Fruit fly (Drosophila melanogaster) whole organism, embryonic: Measurements from ENCODE around the gene Snx6.

Experiments
- BEAF-32 ChIP-seq: fragments of 200-800 bp; sonication (Bioruptor generic); optimal IDR thresholded peaks from 3 replicates; lab custom pipeline; 2017; ENCODE audit warnings: missing biosample characterization, missing genetic modification characterization, mild to moderate bottlenecking, moderate library complexity, missing genetic modification reagents
- Blimp-1 ChIP-seq: fragments of 200-800 bp; sonication (Bioruptor generic); optimal IDR thresholded peaks from 3 replicates; lab custom pipeline; 2018; ENCODE audit warnings: missing biosample characterization, missing genetic modification characterization, mild to moderate bottlenecking, moderate library complexity, missing genetic modification reagents
- CG10267 ChIP-seq: fragments of 200-800 bp; sonication (Bioruptor generic); optimal IDR thresholded peaks from 2 replicates; lab custom pipeline; 2018; ENCODE audit warnings: missing biosample characterization, mild to moderate bottlenecking, missing genetic modification characterization, moderate library complexity
- CG10979 ChIP-seq: fragments of 200-800 bp; sonication (Bioruptor generic); optimal IDR thresholded peaks from 2 replicates; lab custom pipeline; 2018; ENCODE audit warnings: missing biosample characterization, mild to moderate bottlenecking, missing genetic modification characterization, moderate library complexity
- CG13287 ChIP-seq: fragments of 200-800 bp; sonication (Bioruptor generic); IDR thresholded peaks from 2 replicates; pipeline ENCODE4 v1.3.6; 2022; ENCODE audit warnings: missing biosample characterization, missing genetic modification characterization; ENCODE audit not compliant: partially characterized antibody
- CG17328 ChIP-seq: fragments of 200-800 bp; sonication (Bioruptor generic); IDR thresholded peaks from 2 replicates; pipeline ENCODE4 v1.3.6; 2022; ENCODE audit warnings: missing biosample characterization, missing genetic modification characterization
- CG1832 ChIP-seq: fragments of 200-800 bp; sonication (Bioruptor generic); optimal IDR thresholded peaks from 2 replicates; lab custom pipeline; 2017; ENCODE audit warnings: missing biosample characterization, mild to moderate bottlenecking, missing genetic modification characterization, inconsistent platforms
- CG18476 ChIP-seq: fragments of 200-800 bp; sonication (Bioruptor generic); optimal IDR thresholded peaks from 2 replicates; lab custom pipeline; 2016; ENCODE audit warnings: missing biosample characterization, mild to moderate bottlenecking, missing genetic modification characterization
- CG2116 ChIP-seq: fragments of 200-800 bp; sonication (Bioruptor generic); optimal IDR thresholded peaks from 3 replicates; lab custom pipeline; 2018; ENCODE audit warnings: missing biosample characterization, mild to moderate bottlenecking, missing genetic modification characterization
- CG30403 ChIP-seq: fragments of 200-800 bp; sonication (Bioruptor generic); optimal IDR thresholded peaks from 3 replicates; lab custom pipeline; 2016; ENCODE audit warnings: missing biosample characterization, missing genetic modification characterization
- CG34224 ChIP-seq: fragments of 200-800 bp; sonication (Bioruptor generic); IDR thresholded peaks from 3 replicates; pipeline ENCODE4 v1.3.6; 2022; ENCODE audit warnings: missing biosample characterization, missing genetic modification characterization; ENCODE audit not compliant: partially characterized antibody
- CG34422 ChIP-seq: fragments of 200-800 bp; sonication (Bioruptor generic); IDR thresholded peaks from 3 replicates; pipeline ENCODE4 v1.3.6; 2022; ENCODE audit warnings: missing biosample characterization, missing genetic modification characterization
- CG4617 ChIP-seq: fragments of 200-800 bp; sonication (Bioruptor generic); optimal IDR thresholded peaks from 3 replicates; lab custom pipeline; 2016; ENCODE audit warnings: missing biosample characterization, missing genetic modification characterization, borderline replicate concordance
- CG7928 ChIP-seq: fragments of 200-800 bp; sonication (Bioruptor generic); optimal IDR thresholded peaks from 2 replicates; lab custom pipeline; 2017; ENCODE audit warnings: missing biosample characterization, mild to moderate bottlenecking, missing genetic modification characterization
- CG9215 ChIP-seq: fragments of 200-800 bp; sonication (Bioruptor generic); IDR thresholded peaks from 2 replicates; pipeline ENCODE4 v1.3.6; 2022; ENCODE audit warnings: missing biosample characterization, missing genetic modification characterization
- CG9797 ChIP-seq: fragments of 200-800 bp; sonication (Bioruptor generic); optimal IDR thresholded peaks from 3 replicates; lab custom pipeline; 2018; ENCODE audit warnings: missing biosample characterization, mild to moderate bottlenecking, missing genetic modification characterization
- CHES-1-like ChIP-seq: fragments of 200-800 bp; sonication (Bioruptor generic); optimal IDR thresholded peaks from 2 replicates; lab custom pipeline; 2016; ENCODE audit warnings: missing biosample characterization, missing genetic modification characterization
- D19B ChIP-seq: fragments of 200-800 bp; sonication (Bioruptor generic); optimal IDR thresholded peaks from 2 replicates; lab custom pipeline; 2017; ENCODE audit warnings: missing biosample characterization, mild to moderate bottlenecking, missing genetic modification characterization
- Dll ChIP-seq: fragments of 200-800 bp; sonication (Bioruptor generic); IDR thresholded peaks from 4 replicates; pipeline ENCODE4 v1.3.6; 2022; ENCODE audit warnings: missing biosample characterization, missing genetic modification characterization; ENCODE audit not compliant: partially characterized antibody
- Dp ChIP-seq: fragments of 200-800 bp; sonication (Bioruptor generic); optimal IDR thresholded peaks from 2 replicates; lab custom pipeline; 2018; ENCODE audit warnings: missing biosample characterization, mild to moderate bottlenecking, missing genetic modification characterization, moderate library complexity
- Dref ChIP-seq: fragments of 200-800 bp; sonication (Bioruptor generic); IDR thresholded peaks from 2 replicates; pipeline ENCODE4 v1.3.6; 2022; ENCODE audit warnings: missing biosample characterization, missing genetic modification characterization
- E2f2 ChIP-seq: fragments of 200-800 bp; sonication (Bioruptor generic); IDR thresholded peaks from 2 replicates; pipeline ENCODE4 v1.3.6; 2022; ENCODE audit warnings: missing biosample characterization, missing genetic modification characterization
- ERR ChIP-seq: fragments of 200-800 bp; sonication (Bioruptor generic); optimal IDR thresholded peaks from 2 replicates; lab custom pipeline; 2016; ENCODE audit warnings: missing biosample characterization, missing genetic modification characterization
- H2.0 ChIP-seq: fragments of 200-800 bp; sonication (Bioruptor generic); IDR thresholded peaks from 2 replicates; pipeline ENCODE4 v1.3.6; 2022; ENCODE audit warnings: missing biosample characterization, missing genetic modification characterization
- MBD-R2 ChIP-seq: fragments of 200-800 bp; sonication (Bioruptor generic); IDR thresholded peaks from 2 replicates; pipeline ENCODE4 v1.3.6; 2022; ENCODE audit warnings: missing biosample characterization, missing genetic modification characterization
- Sin3A ChIP-seq: fragments of >200 bp; optimal IDR thresholded peaks from 2 replicates; lab custom pipeline; 2018
- Sry-δ ChIP-seq: fragments of 200-800 bp; sonication (Bioruptor generic); optimal IDR thresholded peaks from 2 replicates; lab custom pipeline; 2016; ENCODE audit warnings: missing biosample characterization, missing genetic modification characterization
- Vsx1 ChIP-seq: fragments of 200-800 bp; sonication (Bioruptor generic); optimal IDR thresholded peaks from 2 replicates; lab custom pipeline; 2017; ENCODE audit warnings: missing biosample characterization, mild to moderate bottlenecking, missing genetic modification characterization, missing genetic modification reagents
- amos ChIP-seq: fragments of 200-800 bp; sonication (Bioruptor generic); IDR thresholded peaks from 2 replicates; pipeline ENCODE4 v1.3.6; 2022; ENCODE audit warnings: missing biosample characterization, missing genetic modification characterization; ENCODE audit not compliant: partially characterized antibody
- ash1 ChIP-seq: fragments of 200-800 bp; sonication (Bioruptor generic); optimal IDR thresholded peaks from 2 replicates; lab custom pipeline; 2018; ENCODE audit warnings: missing biosample characterization, mild to moderate bottlenecking, missing genetic modification characterization
- chm ChIP-seq: fragments of 200-800 bp; sonication (Bioruptor generic); IDR thresholded peaks from 2 replicates; pipeline ENCODE4 v1.3.6; 2022; ENCODE audit warnings: missing biosample characterization, missing genetic modification characterization
- da ChIP-seq: fragments of 200-800 bp; sonication (Bioruptor generic); optimal IDR thresholded peaks from 2 replicates; lab custom pipeline; 2016; ENCODE audit warnings: missing biosample characterization, missing genetic modification characterization
- dati ChIP-seq: fragments of 200-800 bp; sonication (Bioruptor generic); IDR thresholded peaks from 2 replicates; pipeline ENCODE4 v1.3.6; 2022; ENCODE audit warnings: missing biosample characterization, missing genetic modification characterization
- fd3F ChIP-seq: fragments of 200-800 bp; sonication (Bioruptor generic); optimal IDR thresholded peaks from 2 replicates; lab custom pipeline; 2018; ENCODE audit warnings: missing biosample characterization, mild to moderate bottlenecking, missing genetic modification characterization, moderate library complexity
- gfzf ChIP-seq: fragments of 200-800 bp; sonication (Bioruptor generic); optimal IDR thresholded peaks from 2 replicates; lab custom pipeline; 2016; ENCODE audit warnings: missing biosample characterization, mild to moderate bottlenecking, missing genetic modification characterization, moderate library complexity
- insv ChIP-seq, 2 experiments: fragments of 200-800 bp; sonication (Bioruptor generic); optimal IDR thresholded peaks; 3 replicates each; lab custom pipeline; 2016 to 2018; ENCODE audit warnings: missing biosample characterization in 2 of 2, missing genetic modification characterization in 2 of 2
- jumu ChIP-seq: fragments of 200-800 bp; sonication (Bioruptor generic); optimal IDR thresholded peaks from 3 replicates; lab custom pipeline; 2016; ENCODE audit warnings: missing biosample characterization, missing genetic modification characterization
- luna ChIP-seq: fragments of 200-800 bp; sonication (Bioruptor generic); optimal IDR thresholded peaks from 2 replicates; lab custom pipeline; 2016; ENCODE audit warnings: missing biosample characterization, missing genetic modification characterization
- maf-S ChIP-seq: fragments of 200-800 bp; sonication (Bioruptor generic); optimal IDR thresholded peaks from 2 replicates; lab custom pipeline; 2016; ENCODE audit warnings: missing biosample characterization, missing genetic modification characterization
- org-1 ChIP-seq: fragments of 200-800 bp; sonication (Bioruptor generic); optimal IDR thresholded peaks from 2 replicates; lab custom pipeline; 2017; ENCODE audit warnings: missing biosample characterization, missing genetic modification characterization
- pan ChIP-seq, 4 experiments: fragments of >200 bp in 3 of 4; fragments of 200-800 bp in 1 of 4; sonication (Bioruptor generic) in 1 of 4; optimal IDR thresholded peaks in 3 of 4; IDR thresholded peaks in 1 of 4; 2 replicates each; pipeline versions ENCODE4 v1.3.6 to Lab custom; 2017 to 2022; ENCODE audit warnings: missing biosample characterization in 2 of 4, missing genetic modification characterization in 2 of 4, mixed read lengths in 1 of 4
- pzg ChIP-seq: fragments of 200-800 bp; sonication (Bioruptor generic); optimal IDR thresholded peaks from 3 replicates; lab custom pipeline; 2018; ENCODE audit warnings: missing biosample characterization, mild to moderate bottlenecking, missing genetic modification characterization, moderate library complexity
- ranshi ChIP-seq: fragments of 200-800 bp; sonication (Bioruptor generic); IDR thresholded peaks from 2 replicates; pipeline ENCODE4 v1.3.6; 2022; ENCODE audit warnings: missing biosample characterization, missing genetic modification characterization
- row ChIP-seq: fragments of 200-800 bp; sonication (Bioruptor generic); IDR thresholded peaks from 3 replicates; pipeline ENCODE4 v1.3.6; 2022; ENCODE audit warnings: missing biosample characterization, missing genetic modification characterization
- salm ChIP-seq: fragments of 200-800 bp; sonication (Bioruptor generic); optimal IDR thresholded peaks from 2 replicates; lab custom pipeline; 2018; ENCODE audit warnings: missing biosample characterization, mild to moderate bottlenecking, missing genetic modification characterization
- sqz ChIP-seq: fragments of 200-800 bp; sonication (Bioruptor generic); optimal IDR thresholded peaks from 3 replicates; lab custom pipeline; 2018; ENCODE audit warnings: missing biosample characterization, mild to moderate bottlenecking, missing genetic modification characterization
- stwl ChIP-seq: fragments of 200-800 bp; sonication (Bioruptor generic); optimal IDR thresholded peaks from 3 replicates; lab custom pipeline; 2018; ENCODE audit warnings: missing biosample characterization, mild to moderate bottlenecking, missing genetic modification characterization, moderate library complexity
- trem ChIP-seq: fragments of 200-800 bp; optimal IDR thresholded peaks from 3 replicates; lab custom pipeline; 2019; ENCODE audit warnings: missing biosample characterization, mild to moderate bottlenecking, missing genetic modification characterization, moderate library complexity

Snx6 gene

dm6 chr2L:8196757-8197530 lies 23.6 kb downstream of the Snx6 start, which contains the start of the genes CG8475 and CG8460:
CG8475 (minus strand) TSS chr2L:8196918.
CG8460 (plus strand) TSS chr2L:8197193.
- TF ChIP-seq CG34422 (GFP tag; lab: Robert Waterston, UW) (peak; percentile 78; the same call in 1 of the 3 replicates), fd3F (no peak), CG34224 (GFP tag; lab: Robert Waterston, UW) (peak; percentile 57; the same call in 2 of the 3 replicates), CG9797 (GFP tag; lab: Kevin White, UChicago) (peak; percentile 39), Vsx1 (GFP tag; lab: Kevin White, UChicago) (no peak), CHES-1-like (GFP tag; lab: Kevin White, UChicago) (no peak), CG18476 (GFP tag; lab: Kevin White, UChicago) (no peak), sqz (GFP tag; lab: Kevin White, UChicago) (peak; percentile 97), da (GFP tag; lab: Kevin White, UChicago) (no peak), gfzf (GFP tag; lab: Kevin White, UChicago) (peak; percentile 54), pan (optimal IDR thresholded peaks at IDR 0.05; lab: Kevin White, UChicago) (no peak), pan (GFP tag; optimal IDR thresholded peaks at IDR 0.05 in 1 of 2, IDR thresholded peaks at IDR 0.05 in 1 of 2) (no peak), Sry-δ (GFP tag; lab: Kevin White, UChicago) (peak; percentile 4), chm (GFP tag; lab: Robert Waterston, UW) (no peak), Blimp-1 (no peak), D19B (GFP tag; lab: Kevin White, UChicago) (no peak), dati (no peak), BEAF-32 (GFP tag; lab: Kevin White, UChicago) (peak; percentile 45), amos (peak; percentile 35; the same call in 1 of the 2 replicates), CG13287 (GFP tag; lab: Robert Waterston, UW) (peak; percentile 66), insv (GFP tag; optimal IDR thresholded peaks at IDR 0.05; lab: Kevin White, UChicago) (no peak), CG10267 (peak; percentile 48), CG2116 (peak; percentile 50), CG17328 (GFP tag; lab: Robert Waterston, UW) (peak; percentile 7; the same call in 1 of the 2 replicates), Sin3A (lab: Kevin White, UChicago) (peak; percentile 18), maf-S (no peak), CG4617 (GFP tag; lab: Kevin White, UChicago) (peak; percentile 15), Dref (GFP tag; lab: Robert Waterston, UW) (peak; percentile 73), MBD-R2 (GFP tag; lab: Robert Waterston, UW) (peak; percentile 51; the same call in 1 of the 2 replicates), Dp (peak; percentile 91), CG1832 (GFP tag; lab: Kevin White, UChicago) (no peak), stwl (tag; lab: Kevin White, UChicago) (peak; percentile 64), luna (GFP tag; lab: Kevin White, UChicago) (no peak), row (GFP tag; lab: Robert Waterston, UW) (0 out of 3 replicates have a peak, but pooled peaks have one; percentile 20), ranshi (GFP tag; lab: Robert Waterston, UW) (peak; percentile 75), CG10979 (tag; lab: Kevin White, UChicago) (no peak), ash1 (GFP tag; lab: Kevin White, UChicago) (no peak), pzg (GFP tag; lab: Kevin White, UChicago) (peak; percentile 57), Dll (peak; percentile 45; the same call in 1 of the 4 replicates), E2f2 (GFP tag; lab: Robert Waterston, UW) (peak; percentile 94), CG7928 (GFP tag; lab: Kevin White, UChicago) (no peak), CG9215 (GFP tag; lab: Robert Waterston, UW) (peak; percentile 69), jumu (GFP tag; lab: Kevin White, UChicago) (no peak), org-1 (GFP tag; lab: Kevin White, UChicago) (no peak), ERR (peak; percentile 83), trem (tag; lab: Kevin White, UChicago) (peak; percentile 32), CG30403 (GFP tag; lab: Kevin White, UChicago) (no peak), salm (tag; lab: Kevin White, UChicago) (no peak), H2.0 (GFP tag; lab: Robert Waterston, UW) (no peak)
